Worm (Caenorhabditis elegans) whole organism, L4 larva: ENCODE measurements around the gene ect-2.

Experiments used
- F26F4.8 ChIP-seq: fragments of 200-800 bp; sonication (Bioruptor generic); conservative IDR thresholded peaks from 2 replicates; pipeline ENCODE4 v1.3.6; 2022; ENCODE audit warnings: missing genetic modification characterization, missing compliant biosample characterization
- F49E8.2 ChIP-seq: sonication (generic microtip); optimal IDR thresholded peaks from 2 replicates; lab custom pipeline; 2016; ENCODE audit warnings: missing compliant biosample characterization, mild to moderate bottlenecking, missing genetic modification characterization, borderline replicate concordance
- R02D3.7 ChIP-seq: fragments of 150-350 bp; sonication (generic microtip); optimal IDR thresholded peaks from 3 replicates; lab custom pipeline; 2014; ENCODE audit warnings: missing biosample characterization, missing genetic modification characterization
- T20F7.1 ChIP-seq: fragments of 200-800 bp; sonication (Bioruptor generic); optimal IDR thresholded peaks from 2 replicates; lab custom pipeline; 2018; ENCODE audit warnings: mild to moderate bottlenecking, missing genetic modification characterization, missing compliant biosample characterization
- Y48G9A.11 ChIP-seq: fragments of 200-800 bp; sonication (Bioruptor generic); IDR thresholded peaks from 2 replicates; pipeline ENCODE4 v1.3.6; 2022; ENCODE audit warnings: missing genetic modification reagents, missing genetic modification characterization, missing compliant biosample characterization
- aha-1 ChIP-seq: fragments of 150-350 bp; peaks from one replicate; lab custom pipeline; 2014; ENCODE audit warnings: missing biosample characterization, missing genetic modification characterization
- ceh-82 ChIP-seq: sonication (generic microtip); optimal IDR thresholded peaks from 2 replicates; lab custom pipeline; 2017; ENCODE audit warnings: missing biosample characterization, missing genetic modification characterization
- ces-1 ChIP-seq: fragments of 150-350 bp; sonication (generic microtip); optimal IDR thresholded peaks from 4 replicates; lab custom pipeline; 2014; ENCODE audit warnings: missing biosample characterization, missing genetic modification reagents, missing genetic modification characterization
- ctbp-1 ChIP-seq: fragments of 200-800 bp; sonication (Bioruptor generic); IDR thresholded peaks from 2 replicates; pipeline ENCODE4 v1.3.6; 2022; ENCODE audit warnings: missing genetic modification reagents, missing genetic modification characterization, missing compliant biosample characterization
- daf-12 ChIP-seq: fragments of 150-350 bp; optimal IDR thresholded peaks from 2 replicates; lab custom pipeline; 2014; ENCODE audit warnings: missing biosample characterization, missing genetic modification reagents, missing genetic modification characterization
- daf-8 ChIP-seq: fragments of 200-800 bp; sonication (Bioruptor generic); IDR thresholded peaks from 2 replicates; pipeline ENCODE4 v1.3.6; 2022; ENCODE audit warnings: missing genetic modification characterization, missing compliant biosample characterization
- dmd-8 ChIP-seq: fragments of 200-800 bp; sonication (Bioruptor generic); IDR thresholded peaks from 2 replicates; pipeline ENCODE4 v1.3.6; 2022; ENCODE audit warnings: missing genetic modification characterization, missing compliant biosample characterization
- dve-1 ChIP-seq: sonication (generic microtip); optimal IDR thresholded peaks from 2 replicates; lab custom pipeline; 2017; ENCODE audit warnings: antibody characterized with exemption, mild to moderate bottlenecking, missing genetic modification characterization, missing compliant biosample characterization; ENCODE audit not compliant: insufficient read depth
- egl-27 ChIP-seq: sonication (generic microtip); optimal IDR thresholded peaks from 3 replicates; lab custom pipeline; 2017; ENCODE audit warnings: missing biosample characterization, missing genetic modification reagents, missing genetic modification characterization
- fkh-10 ChIP-seq: fragments of 150-350 bp; optimal IDR thresholded peaks from 2 replicates; lab custom pipeline; 2014; ENCODE audit warnings: missing biosample characterization, missing genetic modification reagents, missing genetic modification characterization
- hlh-30 ChIP-seq: sonication (generic microtip); optimal IDR thresholded peaks from 2 replicates; lab custom pipeline; 2017; ENCODE audit warnings: antibody characterized with exemption, mild to moderate bottlenecking, missing genetic modification characterization, missing compliant biosample characterization; ENCODE audit not compliant: insufficient read depth
- hmg-1.1 ChIP-seq: fragments of 200-800 bp; sonication (Bioruptor generic); IDR thresholded peaks from 2 replicates; pipeline ENCODE4 v1.3.6; 2022; ENCODE audit warnings: missing genetic modification reagents, missing genetic modification characterization, missing compliant biosample characterization
- lin-1 ChIP-seq: fragments of 200-800 bp; sonication (Bioruptor generic); IDR thresholded peaks from 2 replicates; pipeline ENCODE4 v1.3.6; 2022; ENCODE audit warnings: missing genetic modification reagents, missing genetic modification characterization, missing compliant biosample characterization
- lin-38 ChIP-seq: fragments of 200-800 bp; sonication (Bioruptor generic); IDR thresholded peaks from 2 replicates; pipeline ENCODE4 v1.3.6; 2022; ENCODE audit warnings: missing genetic modification reagents, missing genetic modification characterization, missing compliant biosample characterization
- lsy-2 ChIP-seq, 2 experiments: fragments of 150-350 bp in 1 of 2; sonication (generic microtip) in 1 of 2; optimal IDR thresholded peaks; 2 replicates each; lab custom pipeline; 2014 to 2017; ENCODE audit warnings: missing biosample characterization in 2 of 2, missing genetic modification characterization in 2 of 2
- mdl-1 ChIP-seq, 2 experiments: fragments of 150-350 bp in 1 of 2; sonication (generic microtip) in 1 of 2; optimal IDR thresholded peaks; 2 replicates each; lab custom pipeline; 2014 to 2017; ENCODE audit warnings: missing biosample characterization in 2 of 2, missing genetic modification characterization in 2 of 2
- mxl-2 ChIP-seq: fragments of 200-800 bp; sonication (Bioruptor generic); conservative IDR thresholded peaks from 2 replicates; pipeline ENCODE4 v1.3.6; 2022; ENCODE audit warnings: missing genetic modification reagents, missing genetic modification characterization, missing compliant biosample characterization
- mxl-3 ChIP-seq: fragments of 200-800 bp; sonication (Bioruptor generic); optimal IDR thresholded peaks from 2 replicates; lab custom pipeline; 2018; ENCODE audit warnings: mild to moderate bottlenecking, missing genetic modification characterization, missing compliant biosample characterization
- nhr-111 ChIP-seq: fragments of 200-800 bp; sonication (Bioruptor generic); optimal IDR thresholded peaks from 2 replicates; lab custom pipeline; 2018; ENCODE audit warnings: mild to moderate bottlenecking, missing genetic modification characterization, missing compliant biosample characterization
- nhr-6 ChIP-seq: fragments of 150-350 bp; optimal IDR thresholded peaks from 2 replicates; lab custom pipeline; 2014; ENCODE audit warnings: missing biosample characterization, missing genetic modification characterization
- nhr-76 ChIP-seq: fragments of 150-350 bp; optimal IDR thresholded peaks from 2 replicates; lab custom pipeline; 2014; ENCODE audit warnings: missing biosample characterization, missing genetic modification characterization
- nhr-77 ChIP-seq: fragments of 150-350 bp; optimal IDR thresholded peaks from 2 replicates; lab custom pipeline; 2014; ENCODE audit warnings: missing biosample characterization, missing genetic modification characterization
- rbr-2 ChIP-seq: sonication (generic microtip); optimal IDR thresholded peaks from 2 replicates; lab custom pipeline; 2016; ENCODE audit warnings: missing genotype, missing genetic modification characterization, missing compliant biosample characterization
- set-16 ChIP-seq: fragments of 200-800 bp; sonication (Bioruptor generic); IDR thresholded peaks from 2 replicates; pipeline ENCODE4 v1.3.6; 2022; ENCODE audit warnings: missing genetic modification reagents, missing genetic modification characterization, missing compliant biosample characterization
- skn-1 ChIP-seq: fragments of 150-350 bp; optimal IDR thresholded peaks from 2 replicates; lab custom pipeline; 2014; ENCODE audit warnings: missing biosample characterization, missing genetic modification characterization
- snpc-4 ChIP-seq: fragments of 150-350 bp; optimal IDR thresholded peaks from 2 replicates; lab custom pipeline; 2014; ENCODE audit warnings: missing biosample characterization, missing genetic modification characterization
- spr-1 ChIP-seq: sonication (generic microtip); optimal IDR thresholded peaks from 2 replicates; lab custom pipeline; 2016; ENCODE audit warnings: mild to moderate bottlenecking, missing genetic modification characterization, missing compliant biosample characterization
- tag-97 ChIP-seq: fragments of 200-800 bp; sonication (Bioruptor generic); IDR thresholded peaks from 2 replicates; pipeline ENCODE4 v1.3.6; 2022; ENCODE audit warnings: missing genetic modification characterization, missing compliant biosample characterization
- zag-1 ChIP-seq: fragments of 150-350 bp; optimal IDR thresholded peaks from 2 replicates; lab custom pipeline; 2014; ENCODE audit warnings: missing biosample characterization, missing genetic modification characterization
- zfp-3 ChIP-seq: fragments of 200-800 bp; sonication (Bioruptor generic); conservative IDR thresholded peaks from 2 replicates; pipeline ENCODE4 v1.3.6; 2022; ENCODE audit warnings: missing genetic modification reagents, missing genetic modification characterization, missing compliant biosample characterization
- zip-11 ChIP-seq: fragments of 200-800 bp; sonication (Bioruptor generic); IDR thresholded peaks from 2 replicates; pipeline ENCODE4 v1.3.6; 2022; ENCODE audit warnings: missing genetic modification characterization, missing compliant biosample characterization

Gene ect-2

DNA sequence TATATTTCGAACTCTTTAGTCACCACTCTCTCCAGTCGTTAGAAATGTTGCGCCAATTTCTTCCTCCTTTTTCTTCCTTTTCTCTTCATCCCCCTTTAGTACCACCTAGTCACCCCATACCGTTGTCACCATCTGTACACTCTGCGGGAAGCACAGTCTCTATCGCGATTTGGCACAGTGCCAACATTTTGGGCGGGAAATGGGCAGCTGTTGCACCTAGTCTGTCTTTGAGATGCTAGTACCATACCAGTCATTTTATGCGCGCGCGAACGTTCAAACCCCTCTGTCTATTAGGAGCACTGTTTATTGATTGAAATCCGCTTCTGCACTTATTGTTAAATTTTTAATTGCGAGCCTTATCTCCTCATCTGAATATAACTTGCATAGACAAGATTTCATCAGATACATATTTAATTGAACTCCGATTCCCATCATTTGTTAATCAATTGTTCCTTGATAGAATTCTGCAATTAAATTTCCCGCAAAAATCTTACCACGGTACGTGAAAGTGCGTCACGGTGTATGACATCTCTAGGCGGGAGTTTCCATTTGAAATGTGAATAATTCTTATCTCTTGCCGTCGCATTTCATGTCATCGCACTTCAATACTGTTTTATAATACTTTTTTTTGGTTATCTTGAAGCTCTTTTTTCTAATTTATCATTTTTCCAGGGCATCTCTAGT, 1.2 kb upstream of the ect-2 start, which contains the start of gene cdl-1 (continued):
- TF ChIP-seq ceh-82 (tag; lab: Kevin White, UChicago), result no peak
- TF ChIP-seq egl-27, result no peak
- no peak for TF ChIP-seq set-16
- no peak for TF ChIP-seq F49E8.2 (tag; lab: Kevin White, UChicago)
- no peak for TF ChIP-seq tag-97 (GFP tag; lab: Robert Waterston, UW)
- TF ChIP-seq rbr-2 (tag; lab: Kevin White, UChicago), result peak; percentile 21
- TF ChIP-seq zag-1 (tag; lab: Kevin White, UChicago), result no peak
- TF ChIP-seq zip-11, result no peak
- peak; percentile 73 for TF ChIP-seq lin-38 (GFP tag; lab: Robert Waterston, UW)
- no peak for TF ChIP-seq nhr-76 (tag; lab: Kevin White, UChicago)
- peak; percentile 4 for TF ChIP-seq nhr-77 (tag; lab: Kevin White, UChicago)
- no peak for TF ChIP-seq daf-8 (GFP tag; lab: Robert Waterston, UW)

DNA sequence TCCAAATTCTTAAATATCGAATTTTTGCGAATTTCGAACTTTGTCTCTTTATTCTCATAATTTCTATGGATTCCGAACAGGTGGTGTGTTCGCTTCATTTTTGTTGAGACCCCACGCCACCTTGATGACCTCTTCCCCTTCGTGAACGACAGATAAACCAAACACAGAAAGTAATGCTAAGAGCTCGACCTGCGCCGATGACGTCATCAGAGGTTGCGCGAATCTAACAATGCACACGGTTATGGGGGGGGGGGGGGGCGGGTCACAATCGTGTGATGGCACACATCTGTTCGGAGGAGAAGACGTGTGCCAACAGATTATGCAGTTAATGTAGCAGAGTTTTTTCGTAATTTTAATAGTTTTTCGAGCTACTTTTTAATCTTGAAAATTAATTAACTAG, 486 bp upstream of the ect-2 start:
- TF ChIP-seq set-16 (no peak), Y48G9A.11 (GFP tag; lab: Robert Waterston, UW) (no peak), lin-1 (GFP tag; lab: Robert Waterston, UW) (no peak), mdl-1 (tag; optimal IDR thresholded peaks at IDR 0.05; lab: Kevin White, UChicago) (no peak), hmg-1.1 (GFP tag; lab: Robert Waterston, UW) (no peak), R02D3.7 (tag; lab: Kevin White, UChicago) (no peak), zfp-3 (GFP tag; lab: Robert Waterston, UW) (no peak), spr-1 (tag; lab: Kevin White, UChicago) (no peak), T20F7.1 (GFP tag; lab: Kevin White, UChicago) (no peak), skn-1 (tag; lab: Kevin White, UChicago) (no peak), mxl-3 (no peak), dve-1 (tag; lab: Kevin White, UChicago) (no peak), nhr-111 (GFP tag; lab: Kevin White, UChicago) (no peak), lsy-2 (tag; optimal IDR thresholded peaks at IDR 0.05; lab: Kevin White, UChicago) (no peak), F26F4.8 (no peak), dmd-8 (GFP tag; lab: Robert Waterston, UW) (no peak)

DNA sequence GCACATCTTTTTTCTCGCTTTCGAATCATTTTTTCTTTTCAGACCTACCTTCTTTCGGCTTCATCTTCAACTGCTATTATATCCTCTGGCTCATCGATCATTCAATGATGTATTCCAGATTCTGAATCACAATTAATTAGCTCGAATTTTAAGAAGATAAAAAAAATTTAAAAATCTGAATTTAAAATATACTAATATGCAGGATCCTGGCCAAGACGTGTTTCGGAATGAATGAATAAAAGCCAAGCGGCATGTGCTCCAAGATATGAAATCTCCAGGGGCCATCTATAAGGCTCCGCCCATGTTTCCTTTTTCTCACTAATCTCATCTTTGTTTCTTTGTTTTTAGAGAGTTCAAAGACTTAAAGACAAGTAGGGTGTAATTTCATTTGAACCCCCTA, 5.7 kb downstream of the ect-2 start, which contains the start of gene mpz-1:
Gene mpz-1 (minus strand): TSS at position 101 of the 400 bp plus-strand sequence.
- TF ChIP-seq mxl-2 (GFP tag; lab: Robert Waterston, UW) (no peak), snpc-4 (tag; lab: Kevin White, UChicago) (no peak), F26F4.8 (no peak), nhr-6 (tag; lab: Kevin White, UChicago) (no peak), daf-12 (tag; lab: Kevin White, UChicago) (no peak)

DNA sequence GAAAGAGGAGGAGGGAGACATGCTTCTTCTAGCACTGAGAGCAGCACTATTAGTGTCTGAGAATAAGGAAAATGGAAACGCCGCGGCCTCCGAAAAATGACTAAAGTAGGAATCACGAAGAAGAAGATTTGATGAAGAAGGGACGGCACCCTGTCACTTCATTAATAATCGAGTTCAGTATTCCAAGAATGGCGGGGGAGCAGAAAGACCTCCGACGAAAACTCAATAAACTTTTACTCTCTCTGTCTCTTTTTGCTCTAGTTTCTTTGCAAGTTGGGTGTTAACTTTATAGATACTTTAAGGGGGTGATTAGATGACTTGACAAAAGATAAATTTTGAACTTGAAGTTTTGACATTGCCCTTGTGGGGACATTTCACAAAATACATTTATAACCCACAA, 14.5 kb downstream of the ect-2 start:
- TF ChIP-seq aha-1 (tag; lab: Kevin White, UChicago) (no peak), ces-1 (GFP tag; lab: Kevin White, UChicago) (peak; percentile 79), hlh-30 (tag; lab: Kevin White, UChicago) (no peak), fkh-10 (GFP tag; lab: Kevin White, UChicago) (peak; percentile 83), ctbp-1 (GFP tag; lab: Robert Waterston, UW) (0 out of 2 replicates have a peak, but pooled peaks have one; percentile 43)
